Worm (Caenorhabditis elegans) whole organism, L3 larva: Measurements from ENCODE around the gene Y43F8A.1.

Experiments used
- elt-2 ChIP-seq: sonication (generic microtip); optimal IDR thresholded peaks from 2 replicates; lab custom pipeline; 2016; ENCODE audit warnings: missing genetic modification reagents, mild to moderate bottlenecking, missing genetic modification characterization, missing compliant biosample characterization
- pqm-1 ChIP-seq: fragments of 150-350 bp; optimal IDR thresholded peaks from 2 replicates; lab custom pipeline; 2017; ENCODE audit warnings: missing biosample characterization, missing genetic modification characterization, inconsistent platforms
- unc-62 ChIP-seq: fragments of 150-350 bp; sonication (generic microtip); optimal IDR thresholded peaks from 4 replicates; lab custom pipeline; 2014; ENCODE audit warnings: missing biosample characterization, missing genetic modification reagents, missing genetic modification characterization

Gene Y43F8A.1

DNA sequence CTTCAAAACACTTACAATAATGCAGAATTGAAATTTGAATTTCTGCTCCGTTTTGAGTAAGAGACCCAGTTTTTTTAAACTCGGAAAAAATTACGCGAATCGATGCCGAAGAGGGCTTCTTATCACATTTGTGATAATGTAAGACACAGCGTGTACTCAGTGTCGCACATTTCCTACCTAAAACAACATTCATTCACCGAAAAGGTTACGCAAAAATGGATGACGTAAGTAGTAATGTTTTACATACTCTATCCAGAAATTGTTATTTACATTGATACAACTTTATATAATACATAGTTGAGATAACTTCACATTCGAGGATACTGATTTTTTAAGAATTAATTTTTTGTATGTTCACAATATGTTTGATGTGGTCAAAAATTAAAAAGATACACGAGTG lies 46.2 kb downstream of the Y43F8A.1 start, which contains the start of the genes C25F9.4 and C25F9.9:
Gene C25F9.4 (minus strand): TSS at position 101 of the 400 bp plus-strand sequence.
Gene C25F9.9 (plus strand): TSS at position 137 of the 400 bp plus-strand sequence.
- TF ChIP-seq unc-62 (GFP tag; lab: Kevin White, UChicago) = no peak
- peak; percentile 48 for TF ChIP-seq elt-2 (tag; lab: Kevin White, UChicago)

DNA sequence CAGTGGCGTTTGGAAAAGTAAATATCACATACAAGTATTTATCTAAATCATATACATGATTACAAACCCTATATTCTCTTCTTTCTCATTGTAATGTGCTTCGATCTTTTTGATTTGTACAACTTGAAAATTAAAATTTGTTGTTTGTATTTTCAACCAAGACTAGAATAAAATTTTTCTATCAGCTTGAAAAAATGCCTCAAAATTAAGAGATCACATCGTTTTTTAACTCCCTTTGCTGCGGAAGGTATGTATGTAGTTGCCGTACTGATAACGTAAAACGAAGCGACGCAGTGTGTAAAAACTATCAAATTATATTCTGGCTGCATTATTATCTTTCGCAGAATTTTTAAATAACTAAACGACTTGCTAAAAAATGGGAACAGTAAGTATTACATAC lies 47.5 kb downstream of the Y43F8A.1 start, which contains the start of gene C25F9.15:
Gene C25F9.15 (plus strand): TSS at position 301 of the 400 bp plus-strand sequence.
- no peak for TF ChIP-seq pqm-1
- peak; percentile 42 for TF ChIP-seq elt-2 (tag; lab: Kevin White, UChicago)
- TF ChIP-seq, all 47 proteins: peak for 1

DNA sequence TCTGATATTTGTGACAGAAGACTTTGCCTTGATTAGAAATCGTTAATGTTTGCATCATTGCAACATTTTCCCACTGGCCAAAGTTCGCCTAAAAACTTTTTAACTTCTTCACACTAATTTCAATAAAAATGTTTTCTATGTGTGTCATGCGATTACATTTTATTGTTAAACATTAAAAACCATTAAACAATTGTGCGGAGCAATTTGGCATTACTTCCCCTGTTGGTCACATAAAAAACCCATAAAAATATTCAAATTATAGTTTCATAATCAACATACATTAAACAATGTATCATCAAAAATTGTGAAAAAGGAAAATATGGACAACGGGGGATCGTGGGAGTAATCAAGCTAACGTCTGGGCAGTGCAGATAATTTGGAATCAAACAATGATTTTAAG lies 49.0 kb downstream of the Y43F8A.1 start:
- peak; percentile 65 for TF ChIP-seq elt-2 (tag; lab: Kevin White, UChicago)
- TF ChIP-seq pqm-1 = peak; percentile 7
